Worm (Caenorhabditis elegans) whole organism, L1 larva: Measurements from ENCODE around the gene pigc-1.
A peak's percentile ranks its signal among the peaks of the same experiment; 100 is the strongest.

Experiments
- C04F5.9 ChIP-seq: sonication (generic microtip); optimal IDR thresholded peaks from 2 replicates; lab custom pipeline; 2016; ENCODE audit warnings: missing genetic modification characterization, missing compliant biosample characterization
- C16A3.4 ChIP-seq: fragments of 150-350 bp; optimal IDR thresholded peaks from 2 replicates; lab custom pipeline; 2014; ENCODE audit warnings: missing biosample characterization, missing genetic modification characterization
- C34B4.2 ChIP-seq: sonication (generic microtip); optimal IDR thresholded peaks from 2 replicates; lab custom pipeline; 2017; ENCODE audit warnings: mild to moderate bottlenecking, missing genetic modification characterization, missing compliant biosample characterization
- Y116A8C.19 ChIP-seq: sonication (generic microtip); optimal IDR thresholded peaks from 2 replicates; lab custom pipeline; 2016; ENCODE audit warnings: missing compliant biosample characterization, missing genetic modification characterization, borderline replicate concordance
- aha-1 ChIP-seq: fragments of 150-350 bp; optimal IDR thresholded peaks from 2 replicates; lab custom pipeline; 2014; ENCODE audit warnings: missing biosample characterization, missing genetic modification characterization
- ama-1 ChIP-seq: fragments of 150-350 bp; optimal IDR thresholded peaks from 2 replicates; lab custom pipeline; 2014
- blmp-1 ChIP-seq: fragments of 150-350 bp; optimal IDR thresholded peaks from 2 replicates; lab custom pipeline; 2014; ENCODE audit warnings: missing biosample characterization, missing genetic modification characterization
- ceh-63 ChIP-seq: fragments of 200-800 bp; sonication (Bioruptor generic); optimal IDR thresholded peaks from 2 replicates; lab custom pipeline; 2018; ENCODE audit warnings: mild to moderate bottlenecking, missing genetic modification characterization, missing compliant biosample characterization
- ceh-90 ChIP-seq: sonication (generic microtip); optimal IDR thresholded peaks from 2 replicates; lab custom pipeline; 2016; ENCODE audit warnings: missing genetic modification characterization, missing compliant biosample characterization
- efl-1 ChIP-seq, 4 experiments: fragments of 150-350 bp; optimal IDR thresholded peaks in 3 of 4; peaks in 1 of 4; 1 replicate in 1 of 4; 2 replicates in 3 of 4; lab custom pipeline; 2014; ENCODE audit warnings: missing biosample characterization in 2 of 4, missing genetic modification characterization in 2 of 4, missing genetic modification reagents in 2 of 4
- efl-3 ChIP-seq: fragments of 200-800 bp; sonication (Bioruptor generic); optimal IDR thresholded peaks from 2 replicates; lab custom pipeline; 2018; ENCODE audit warnings: mild to moderate bottlenecking, missing genetic modification characterization, missing compliant biosample characterization
- egl-13 ChIP-seq: sonication (generic microtip); optimal IDR thresholded peaks from 2 replicates; lab custom pipeline; 2016; ENCODE audit warnings: missing genotype, missing genetic modification reagents, missing genetic modification characterization, missing compliant biosample characterization
- elt-3 ChIP-seq, 6 experiments: fragments of 150-350 bp in 1 of 6; sonication (generic microtip); optimal IDR thresholded peaks; 2 replicates each; lab custom pipeline; 2017 to 2018; ENCODE audit warnings: missing biosample characterization in 6 of 6, missing genetic modification characterization in 6 of 6, inconsistent platforms in 1 of 6
- fkh-10 ChIP-seq: sonication (generic microtip); optimal IDR thresholded peaks from 2 replicates; lab custom pipeline; 2017; ENCODE audit warnings: missing biosample characterization, missing genetic modification reagents, missing genetic modification characterization
- fkh-4 ChIP-seq: sonication (generic microtip); optimal IDR thresholded peaks from 2 replicates; lab custom pipeline; 2016; ENCODE audit warnings: missing compliant biosample characterization, missing genetic modification characterization, borderline replicate concordance
- fkh-8 ChIP-seq: sonication (generic microtip); optimal IDR thresholded peaks from 2 replicates; lab custom pipeline; 2016; ENCODE audit warnings: mild to moderate bottlenecking, missing genetic modification characterization, missing compliant biosample characterization
- fos-1 ChIP-seq: fragments of 150-350 bp; optimal IDR thresholded peaks from 2 replicates; lab custom pipeline; 2014; ENCODE audit warnings: missing biosample characterization, missing genetic modification characterization
- grh-1 ChIP-seq: fragments of 200-800 bp; sonication (Bioruptor generic); IDR thresholded peaks from 2 replicates; pipeline ENCODE4 v1.3.6; 2022; ENCODE audit warnings: missing genetic modification reagents, missing genetic modification characterization, missing compliant biosample characterization
- hlh-4 ChIP-seq: sonication (generic microtip); optimal IDR thresholded peaks from 2 replicates; lab custom pipeline; 2016; ENCODE audit warnings: mild to moderate bottlenecking, missing genetic modification characterization, missing compliant biosample characterization
- hpl-2 ChIP-seq: fragments of 150-350 bp; optimal IDR thresholded peaks from 2 replicates; lab custom pipeline; 2014; ENCODE audit warnings: missing biosample characterization, missing genetic modification reagents, missing genetic modification characterization
- irx-1 ChIP-seq: sonication (generic microtip); optimal IDR thresholded peaks from 2 replicates; lab custom pipeline; 2016; ENCODE audit warnings: missing genetic modification characterization, missing compliant biosample characterization
- isw-1 ChIP-seq: fragments of 200-800 bp; sonication (Bioruptor generic); IDR thresholded peaks from 2 replicates; pipeline ENCODE4 v1.3.6; 2022; ENCODE audit warnings: missing genetic modification characterization, missing compliant biosample characterization
- jun-1 ChIP-seq: fragments of 150-350 bp; optimal IDR thresholded peaks from 2 replicates; lab custom pipeline; 2014; ENCODE audit warnings: missing biosample characterization, missing genetic modification reagents, missing genetic modification characterization
- lin-13 ChIP-seq: fragments of 150-350 bp; optimal IDR thresholded peaks from 2 replicates; lab custom pipeline; 2014; ENCODE audit warnings: missing biosample characterization, missing genetic modification reagents, missing genetic modification characterization
- lin-35 ChIP-seq, 2 experiments: fragments of 150-350 bp; optimal IDR thresholded peaks; 2 replicates each; lab custom pipeline; 2014; ENCODE audit warnings: missing biosample characterization in 2 of 2, missing genetic modification characterization in 2 of 2, missing genetic modification reagents in 2 of 2
- lin-39 ChIP-seq: fragments of 150-350 bp; optimal IDR thresholded peaks from 2 replicates; lab custom pipeline; 2014; ENCODE audit warnings: missing biosample characterization, missing genetic modification reagents, missing genetic modification characterization
- lir-3 ChIP-seq: sonication (generic microtip); optimal IDR thresholded peaks from 2 replicates; lab custom pipeline; 2016; ENCODE audit warnings: mild to moderate bottlenecking, missing genetic modification characterization, moderate library complexity, missing compliant biosample characterization; ENCODE audit not compliant: poor library complexity
- lsy-2 ChIP-seq, 2 experiments: fragments of 150-350 bp; optimal IDR thresholded peaks; 2 replicates each; lab custom pipeline; 2014; ENCODE audit warnings: missing biosample characterization in 2 of 2, missing genetic modification characterization in 2 of 2
- mdl-1 ChIP-seq, 2 experiments: fragments of 150-350 bp; optimal IDR thresholded peaks; 2 replicates each; lab custom pipeline; 2014 to 2017; ENCODE audit warnings: missing biosample characterization in 2 of 2, missing genetic modification characterization in 2 of 2, inconsistent platforms in 1 of 2
- mep-1 ChIP-seq: fragments of 150-350 bp; optimal IDR thresholded peaks from 2 replicates; lab custom pipeline; 2014; ENCODE audit warnings: missing biosample characterization, missing genetic modification characterization
- nhr-11 ChIP-seq: fragments of 150-350 bp; optimal IDR thresholded peaks from 2 replicates; lab custom pipeline; 2014; ENCODE audit warnings: missing biosample characterization, missing genetic modification characterization
- nhr-12 ChIP-seq: sonication (generic microtip); optimal IDR thresholded peaks from 2 replicates; lab custom pipeline; 2017; ENCODE audit warnings: missing biosample characterization, missing genetic modification characterization
- nhr-19 ChIP-seq: fragments of 200-800 bp; sonication (Bioruptor generic); conservative IDR thresholded peaks from 2 replicates; pipeline ENCODE4 v1.3.6; 2022; ENCODE audit warnings: missing genetic modification characterization, missing compliant biosample characterization
- nhr-28 ChIP-seq: fragments of 150-350 bp; optimal IDR thresholded peaks from 2 replicates; lab custom pipeline; 2014; ENCODE audit warnings: missing biosample characterization, missing genetic modification characterization
- nhr-71 ChIP-seq: sonication (generic microtip); optimal IDR thresholded peaks from 2 replicates; lab custom pipeline; 2016; ENCODE audit warnings: mild to moderate bottlenecking, missing genetic modification characterization, moderate library complexity, missing compliant biosample characterization
- nhr-76 ChIP-seq: sonication (generic microtip); optimal IDR thresholded peaks from 2 replicates; lab custom pipeline; 2017; ENCODE audit warnings: missing biosample characterization, missing genetic modification characterization
- nhr-84 ChIP-seq: sonication (generic microtip); optimal IDR thresholded peaks from 2 replicates; lab custom pipeline; 2017; ENCODE audit warnings: missing biosample characterization, missing genetic modification characterization
- nhr-85 ChIP-seq: sonication (generic microtip); peaks from one replicate; lab custom pipeline; 2016; ENCODE audit warnings: missing genetic modification characterization, inconsistent platforms, missing compliant biosample characterization
- nhr-90 ChIP-seq: sonication (generic microtip); optimal IDR thresholded peaks from 2 replicates; lab custom pipeline; 2016; ENCODE audit warnings: mild to moderate bottlenecking, missing genetic modification characterization, missing compliant biosample characterization; ENCODE audit not compliant: poor library complexity
- pag-3 ChIP-seq: sonication (generic microtip); optimal IDR thresholded peaks from 2 replicates; lab custom pipeline; 2017; ENCODE audit warnings: missing genetic modification characterization, mild to moderate bottlenecking, missing compliant biosample characterization, antibody characterized with exemption, borderline replicate concordance; ENCODE audit not compliant: insufficient read depth
- pax-3 ChIP-seq: fragments of 200-800 bp; sonication (Bioruptor generic); optimal IDR thresholded peaks from 2 replicates; lab custom pipeline; 2018; ENCODE audit warnings: mild to moderate bottlenecking, missing genetic modification characterization, moderate library complexity, missing compliant biosample characterization
- pqm-1 ChIP-seq: sonication (generic microtip); optimal IDR thresholded peaks from 3 replicates; lab custom pipeline; 2017; ENCODE audit warnings: missing biosample characterization, missing genetic modification characterization
- rnt-1 ChIP-seq: sonication (generic microtip); optimal IDR thresholded peaks from 2 replicates; lab custom pipeline; 2016; ENCODE audit warnings: mild to moderate bottlenecking, missing genetic modification characterization, moderate library complexity, missing compliant biosample characterization
- skn-1 ChIP-seq: fragments of 150-350 bp; optimal IDR thresholded peaks from 2 replicates; lab custom pipeline; 2014; ENCODE audit warnings: missing biosample characterization, missing genetic modification characterization
- snpc-4 ChIP-seq: fragments of 150-350 bp; optimal IDR thresholded peaks from 2 replicates; lab custom pipeline; 2014; ENCODE audit warnings: missing biosample characterization, missing genetic modification characterization
- snu-23 ChIP-seq: sonication (generic microtip); optimal IDR thresholded peaks from 2 replicates; lab custom pipeline; 2016; ENCODE audit warnings: missing genetic modification characterization, missing compliant biosample characterization
- sptf-1 ChIP-seq: fragments of 150-350 bp; optimal IDR thresholded peaks from 2 replicates; lab custom pipeline; 2014; ENCODE audit warnings: missing biosample characterization, missing genetic modification characterization
- tbx-2 ChIP-seq: sonication (generic microtip); optimal IDR thresholded peaks from 2 replicates; lab custom pipeline; 2016; ENCODE audit warnings: missing genetic modification characterization, missing compliant biosample characterization
- unc-62 ChIP-seq: fragments of 150-350 bp; optimal IDR thresholded peaks from 2 replicates; lab custom pipeline; 2014; ENCODE audit warnings: missing biosample characterization, missing genetic modification reagents, missing genetic modification characterization
- unc-86 ChIP-seq: sonication (generic microtip); optimal IDR thresholded peaks from 2 replicates; lab custom pipeline; 2016; ENCODE audit warnings: missing genetic modification characterization, missing compliant biosample characterization
- unc-98 ChIP-seq: fragments of 200-800 bp; sonication (Bioruptor generic); IDR thresholded peaks from 2 replicates; pipeline ENCODE4 v1.3.6; 2022; ENCODE audit warnings: missing genetic modification characterization, missing compliant biosample characterization
- xbp-1 ChIP-seq: sonication (generic microtip); optimal IDR thresholded peaks from 2 replicates; lab custom pipeline; 2016; ENCODE audit warnings: missing genetic modification characterization, missing compliant biosample characterization
- zip-4 ChIP-seq: fragments of 200-800 bp; sonication (Bioruptor generic); optimal IDR thresholded peaks from 2 replicates; lab custom pipeline; 2018; ENCODE audit warnings: mild to moderate bottlenecking, missing genetic modification characterization, moderate library complexity, missing compliant biosample characterization

pigc-1 gene

DNA sequence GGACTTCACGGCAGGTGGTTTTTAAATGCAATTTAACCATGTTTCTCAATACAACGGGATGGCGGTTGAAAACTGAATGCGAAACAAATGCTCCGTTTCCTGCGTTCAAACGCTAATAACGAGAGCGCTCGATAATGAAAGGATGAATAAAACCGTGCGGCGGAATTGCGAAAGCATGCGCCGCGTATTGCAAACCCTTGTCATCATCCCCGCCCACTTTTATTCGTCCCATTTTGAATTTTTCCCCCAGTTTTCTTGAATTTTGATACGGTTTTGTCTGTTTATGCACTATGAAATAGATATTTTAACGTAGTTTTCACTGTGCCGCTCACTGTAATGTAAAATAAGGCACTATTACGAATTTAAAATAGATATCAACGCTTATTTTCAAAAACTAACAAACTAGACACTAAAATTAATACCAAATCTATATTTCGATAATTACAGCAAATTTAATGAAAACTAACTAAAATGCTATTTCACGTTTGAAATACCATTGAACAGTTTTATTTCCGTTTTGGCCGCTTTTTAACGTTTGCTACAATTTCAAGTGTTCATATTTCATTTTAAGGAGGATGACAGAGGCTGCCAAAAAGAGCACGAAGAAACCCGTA is 26.8 kb downstream of the pigc-1 start, which contains the start of the genes F49C12.9 and rpn-7:
TSS of gene F49C12.9 (minus strand) at position 148 of the 614 bp plus-strand sequence.
TSS of gene rpn-7 (plus strand) at position 564 of the 614 bp plus-strand sequence.
- TF ChIP-seq ama-1 (no peak), fkh-8 (tag; lab: Kevin White, UChicago) (no peak), snpc-4 (tag; lab: Kevin White, UChicago) (no peak), nhr-85 (peak; percentile 69), nhr-11 (tag; lab: Kevin White, UChicago) (no peak), sptf-1 (tag; lab: Kevin White, UChicago) (no peak), egl-13 (tag; lab: Kevin White, UChicago) (no peak), fos-1 (no peak), fkh-10 (no peak), blmp-1 (tag; lab: Kevin White, UChicago) (peak; percentile 25), nhr-90 (tag; lab: Kevin White, UChicago) (no peak), fkh-4 (no peak), isw-1 (GFP tag; lab: Robert Waterston, UW) (no peak), nhr-19 (GFP tag; lab: Robert Waterston, UW) (no peak; the same call in 1 of the 2 replicates), zip-4 (no peak), nhr-71 (tag; lab: Kevin White, UChicago) (peak; percentile 56), lin-39 (no peak), efl-1 (optimal IDR thresholded peaks at IDR 0.05; lab: Kevin White, UChicago) (peak; percentile 52 to 58), efl-1 (GFP tag; optimal IDR thresholded peaks at IDR 0.05 in 1 of 2; lab: Kevin White, UChicago) (peak; percentile 36 to 94), pax-3 (tag; lab: Kevin White, UChicago) (no peak), ceh-63 (GFP tag; lab: Kevin White, UChicago) (no peak), lir-3 (tag; lab: Kevin White, UChicago) (no peak), lsy-2 (tag; optimal IDR thresholded peaks at IDR 0.05; lab: Kevin White, UChicago) (peak in 1 of 2 experiments; percentile 39), nhr-76 (tag; lab: Kevin White, UChicago) (no peak), pag-3 (tag; lab: Kevin White, UChicago) (no peak), unc-86 (no peak), unc-98 (GFP tag; lab: Robert Waterston, UW) (no peak), C04F5.9 (tag; lab: Kevin White, UChicago) (no peak), hpl-2 (GFP tag; lab: Kevin White, UChicago) (no peak), elt-3 (tag; optimal IDR thresholded peaks at IDR 0.05; lab: Kevin White, UChicago) (no peak), grh-1 (GFP tag; lab: Robert Waterston, UW) (no peak), Y116A8C.19 (tag; lab: Kevin White, UChicago) (no peak), lin-35 (GFP tag; optimal IDR thresholded peaks at IDR 0.05; lab: Kevin White, UChicago) (peak; percentile 30 to 53), nhr-84 (tag; lab: Kevin White, UChicago) (no peak), nhr-28 (tag; lab: Kevin White, UChicago) (no peak), C16A3.4 (peak; percentile 45), rnt-1 (tag; lab: Kevin White, UChicago) (peak; percentile 48), mdl-1 (tag; optimal IDR thresholded peaks at IDR 0.05; lab: Kevin White, UChicago) (peak in 1 of 2 experiments; percentile 20), lin-13 (GFP tag; lab: Kevin White, UChicago) (no peak), aha-1 (no peak), jun-1 (tag; lab: Kevin White, UChicago) (no peak), pqm-1 (tag; lab: Kevin White, UChicago) (no peak), hlh-4 (no peak), skn-1 (tag; lab: Kevin White, UChicago) (peak; percentile 98), snu-23 (peak; percentile 47), C34B4.2 (tag; lab: Kevin White, UChicago) (no peak), irx-1 (tag; lab: Kevin White, UChicago) (no peak), tbx-2 (tag; lab: Kevin White, UChicago) (no peak), nhr-12 (tag; lab: Kevin White, UChicago) (no peak), unc-62 (GFP tag; lab: Kevin White, UChicago) (no peak), ceh-90 (no peak), mep-1 (tag; lab: Kevin White, UChicago) (no peak), xbp-1 (tag; lab: Kevin White, UChicago) (peak; percentile 36), efl-3 (no peak)
